Worm (Caenorhabditis elegans) whole organism, young adult: ENCODE results near the gene nspc-10.

Experiments used
- B0035.1 ChIP-seq: sonication (generic microtip); optimal IDR thresholded peaks from 2 replicates; lab custom pipeline; 2016; ENCODE audit warnings: missing genetic modification characterization, mild to moderate bottlenecking, missing compliant biosample characterization, missing genotype, missing genetic modification reagents
- B0336.3 ChIP-seq: fragments of 200-800 bp; sonication (Bioruptor generic); IDR thresholded peaks from 2 replicates; pipeline ENCODE4 v1.3.6; 2022; ENCODE audit warnings: missing genetic modification characterization, missing compliant biosample characterization
- F10E7.11 ChIP-seq: sonication (generic microtip); optimal IDR thresholded peaks from 2 replicates; lab custom pipeline; 2017; ENCODE audit warnings: mild to moderate bottlenecking, missing genetic modification characterization, moderate library complexity, missing compliant biosample characterization
- F22D6.2 ChIP-seq: sonication (generic microtip); optimal IDR thresholded peaks from 2 replicates; lab custom pipeline; 2016; ENCODE audit warnings: mild to moderate bottlenecking, missing genetic modification characterization, missing compliant biosample characterization
- F39B2.1 ChIP-seq: fragments of 200-800 bp; sonication (Bioruptor generic); IDR thresholded peaks from 2 replicates; pipeline ENCODE4 v1.3.6; 2022; ENCODE audit warnings: missing genetic modification reagents, missing genetic modification characterization, missing compliant biosample characterization
- F49E8.2 ChIP-seq: sonication (generic microtip); optimal IDR thresholded peaks from 3 replicates; lab custom pipeline; 2017; ENCODE audit warnings: missing genetic modification characterization, mild to moderate bottlenecking, missing compliant biosample characterization, antibody characterized with exemption, moderate library complexity; ENCODE audit not compliant: insufficient read depth
- F55B11.4 ChIP-seq: sonication (generic microtip); optimal IDR thresholded peaks from 2 replicates; lab custom pipeline; 2016; ENCODE audit warnings: missing compliant biosample characterization, missing genetic modification characterization, borderline replicate concordance; ENCODE audit not compliant: insufficient read depth
- F57C9.4 ChIP-seq: sonication (generic microtip); optimal IDR thresholded peaks from 2 replicates; lab custom pipeline; 2017; ENCODE audit warnings: mild to moderate bottlenecking, missing genetic modification characterization, missing compliant biosample characterization
- K12H6.12 ChIP-seq: fragments of 200-800 bp; sonication (Bioruptor generic); optimal IDR thresholded peaks from 2 replicates; lab custom pipeline; 2018; ENCODE audit warnings: mild to moderate bottlenecking, missing genetic modification characterization, missing compliant biosample characterization
- Y53G8AR.9 ChIP-seq: fragments of 200-800 bp; sonication (Bioruptor generic); conservative IDR thresholded peaks from 2 replicates; pipeline ENCODE4 v1.3.6; 2022; ENCODE audit warnings: missing genetic modification reagents, missing genetic modification characterization, missing compliant biosample characterization
- Y67H2A.10 ChIP-seq: fragments of 200-800 bp; sonication (Bioruptor generic); conservative IDR thresholded peaks from 2 replicates; pipeline ENCODE4 v1.3.6; 2022; ENCODE audit warnings: missing genetic modification reagents, missing genetic modification characterization, missing compliant biosample characterization
- akir-1 ChIP-seq: fragments of 200-800 bp; sonication (Bioruptor generic); optimal IDR thresholded peaks from 2 replicates; lab custom pipeline; 2018; ENCODE audit warnings: mild to moderate bottlenecking, missing genetic modification characterization, moderate library complexity, missing compliant biosample characterization
- aptf-2 ChIP-seq: fragments of 200-800 bp; sonication (Bioruptor generic); conservative IDR thresholded peaks from 2 replicates; pipeline ENCODE4 v1.3.6; 2022; ENCODE audit warnings: missing genetic modification reagents, missing genetic modification characterization, missing compliant biosample characterization
- athp-1 ChIP-seq: sonication (generic microtip); optimal IDR thresholded peaks from 2 replicates; lab custom pipeline; 2017; ENCODE audit warnings: mild to moderate bottlenecking, missing genetic modification characterization, missing compliant biosample characterization
- attf-3 ChIP-seq: fragments of 200-800 bp; sonication (Bioruptor generic); conservative IDR thresholded peaks from 2 replicates; pipeline ENCODE4 v1.3.6; 2022; ENCODE audit warnings: missing genetic modification reagents, missing genetic modification characterization, missing compliant biosample characterization
- attf-5 ChIP-seq: fragments of 200-800 bp; sonication (Bioruptor generic); optimal IDR thresholded peaks from 2 replicates; lab custom pipeline; 2018; ENCODE audit warnings: mild to moderate bottlenecking, missing genetic modification characterization, missing compliant biosample characterization
- bed-1 ChIP-seq: fragments of 200-800 bp; sonication (Bioruptor generic); IDR thresholded peaks from 2 replicates; pipeline ENCODE4 v1.3.6; 2022; ENCODE audit warnings: missing genetic modification reagents, missing genetic modification characterization, missing compliant biosample characterization
- bed-2 ChIP-seq: fragments of 200-800 bp; sonication (Bioruptor generic); IDR thresholded peaks from 2 replicates; pipeline ENCODE4 v1.3.6; 2022; ENCODE audit warnings: missing genetic modification reagents, missing genetic modification characterization, missing compliant biosample characterization
- ceh-100 ChIP-seq: fragments of 200-800 bp; sonication (Bioruptor generic); IDR thresholded peaks from 2 replicates; pipeline ENCODE4 v1.3.6; 2022; ENCODE audit warnings: missing genetic modification reagents, missing genetic modification characterization, missing compliant biosample characterization
- ceh-58 ChIP-seq: fragments of 200-800 bp; sonication (Bioruptor generic); IDR thresholded peaks from 2 replicates; pipeline ENCODE4 v1.3.6; 2022; ENCODE audit warnings: missing genetic modification characterization, missing compliant biosample characterization
- ceh-79 ChIP-seq: sonication (generic microtip); optimal IDR thresholded peaks from 2 replicates; lab custom pipeline; 2017; ENCODE audit warnings: mild to moderate bottlenecking, missing genetic modification characterization, missing compliant biosample characterization
- ceh-91 ChIP-seq: fragments of 200-800 bp; sonication (Bioruptor generic); IDR thresholded peaks from 2 replicates; pipeline ENCODE4 v1.3.6; 2022; ENCODE audit warnings: missing genetic modification reagents, missing genetic modification characterization, missing compliant biosample characterization
- dox-1 ChIP-seq: fragments of 200-800 bp; sonication (Bioruptor generic); IDR thresholded peaks from 2 replicates; pipeline ENCODE4 v1.3.6; 2022; ENCODE audit warnings: missing genetic modification reagents, missing genetic modification characterization, missing compliant biosample characterization
- dpff-1 ChIP-seq: sonication (generic microtip); optimal IDR thresholded peaks from 2 replicates; lab custom pipeline; 2017; ENCODE audit warnings: mild to moderate bottlenecking, missing genetic modification characterization, missing compliant biosample characterization
- dpl-1 ChIP-seq: fragments of 150-350 bp; optimal IDR thresholded peaks from 2 replicates; lab custom pipeline; 2014; ENCODE audit warnings: missing biosample characterization, missing genetic modification reagents, missing genetic modification characterization
- egrh-3 ChIP-seq: fragments of 200-800 bp; sonication (Bioruptor generic); IDR thresholded peaks from 2 replicates; pipeline ENCODE4 v1.3.6; 2022; ENCODE audit warnings: missing genetic modification reagents, missing genetic modification characterization, missing compliant biosample characterization
- gei-17 ChIP-seq: fragments of 200-800 bp; sonication (Bioruptor generic); optimal IDR thresholded peaks from 2 replicates; lab custom pipeline; 2018; ENCODE audit warnings: mild to moderate bottlenecking, missing genetic modification characterization, missing compliant biosample characterization
- hlh-12 ChIP-seq: sonication (generic microtip); optimal IDR thresholded peaks from 2 replicates; lab custom pipeline; 2016; ENCODE audit warnings: missing genetic modification characterization, missing compliant biosample characterization
- hmg-1.2 ChIP-seq: fragments of 200-800 bp; sonication (Bioruptor generic); IDR thresholded peaks from 2 replicates; pipeline ENCODE4 v1.3.6; 2022; ENCODE audit warnings: missing genetic modification reagents, missing genetic modification characterization, missing compliant biosample characterization
- hsf-1 ChIP-seq: fragments of 200-800 bp; sonication (Bioruptor generic); IDR thresholded peaks from 2 replicates; pipeline ENCODE4 v1.3.6; 2022; ENCODE audit warnings: missing genetic modification reagents, missing genetic modification characterization, missing compliant biosample characterization
- let-526 ChIP-seq: fragments of 200-800 bp; sonication (Bioruptor generic); IDR thresholded peaks from 2 replicates; pipeline ENCODE4 v1.3.6; 2022; ENCODE audit warnings: missing genetic modification reagents, missing genetic modification characterization, missing compliant biosample characterization
- lin-35 ChIP-seq, 3 experiments: fragments of 150-350 bp in 2 of 3; sonication (generic microtip) in 1 of 3; optimal IDR thresholded peaks; 2 replicates each; lab custom pipeline; 2014 to 2018; ENCODE audit warnings: missing biosample characterization in 3 of 3, missing genetic modification characterization in 3 of 3, missing genetic modification reagents in 3 of 3
- lin-40 ChIP-seq: sonication (generic microtip); optimal IDR thresholded peaks from 2 replicates; lab custom pipeline; 2016; ENCODE audit warnings: missing genetic modification characterization, mild to moderate bottlenecking, missing compliant biosample characterization, missing genotype, missing genetic modification reagents
- lin-54 ChIP-seq: fragments of 200-800 bp; sonication (Bioruptor generic); optimal IDR thresholded peaks from 2 replicates; lab custom pipeline; 2018; ENCODE audit warnings: mild to moderate bottlenecking, missing genetic modification characterization, missing compliant biosample characterization
- lsl-1 ChIP-seq: fragments of 200-800 bp; sonication (Bioruptor generic); optimal IDR thresholded peaks from 2 replicates; lab custom pipeline; 2018; ENCODE audit warnings: mild to moderate bottlenecking, missing genetic modification characterization, moderate library complexity, missing compliant biosample characterization
- madf-3 ChIP-seq: fragments of 200-800 bp; sonication (Bioruptor generic); IDR thresholded peaks from 2 replicates; pipeline ENCODE4 v1.3.6; 2022; ENCODE audit warnings: missing genetic modification reagents, missing genetic modification characterization, missing compliant biosample characterization
- madf-8 ChIP-seq: fragments of 200-800 bp; sonication (Bioruptor generic); conservative IDR thresholded peaks from 2 replicates; pipeline ENCODE4 v1.3.6; 2022; ENCODE audit warnings: missing genetic modification reagents, missing genetic modification characterization, missing compliant biosample characterization
- nhr-120 ChIP-seq: fragments of 200-800 bp; sonication (Bioruptor generic); IDR thresholded peaks from 2 replicates; pipeline ENCODE4 v1.3.6; 2022; ENCODE audit warnings: missing genetic modification characterization, missing compliant biosample characterization
- pbrm-1 ChIP-seq: fragments of 200-800 bp; sonication (Bioruptor generic); IDR thresholded peaks from 2 replicates; pipeline ENCODE4 v1.3.6; 2022; ENCODE audit warnings: missing genetic modification reagents, missing genetic modification characterization, missing compliant biosample characterization
- sdz-38 ChIP-seq: sonication (generic microtip); optimal IDR thresholded peaks from 2 replicates; lab custom pipeline; 2016; ENCODE audit warnings: missing genotype, missing genetic modification characterization, missing compliant biosample characterization
- sea-2 ChIP-seq: fragments of 200-800 bp; sonication (Bioruptor generic); IDR thresholded peaks from 2 replicates; pipeline ENCODE4 v1.3.6; 2022; ENCODE audit warnings: missing genetic modification characterization, missing compliant biosample characterization
- snpc-1.1 ChIP-seq: sonication (generic microtip); optimal IDR thresholded peaks from 2 replicates; lab custom pipeline; 2017; ENCODE audit warnings: missing genetic modification characterization, mild to moderate bottlenecking, missing compliant biosample characterization, antibody characterized with exemption, moderate library complexity, missing genotype, missing genetic modification reagents; ENCODE audit not compliant: insufficient read depth
- tbx-9 ChIP-seq: sonication (generic microtip); optimal IDR thresholded peaks from 2 replicates; lab custom pipeline; 2016; ENCODE audit warnings: borderline replicate concordance, missing genetic modification characterization, inconsistent platforms, missing compliant biosample characterization
- unc-62 ChIP-seq: fragments of 150-350 bp; optimal IDR thresholded peaks from 2 replicates; lab custom pipeline; 2014; ENCODE audit warnings: missing biosample characterization, missing genetic modification reagents, missing genetic modification characterization
- zfh-2 ChIP-seq: fragments of 200-800 bp; sonication (Bioruptor generic); conservative IDR thresholded peaks from 2 replicates; pipeline ENCODE4 v1.3.6; 2022; ENCODE audit warnings: missing genetic modification reagents, missing genetic modification characterization, missing compliant biosample characterization
- zim-3 ChIP-seq: sonication (generic microtip); optimal IDR thresholded peaks from 2 replicates; lab custom pipeline; 2017; ENCODE audit warnings: mild to moderate bottlenecking, missing genetic modification characterization, moderate library complexity, missing compliant biosample characterization
- ztf-18 ChIP-seq: sonication (generic microtip); optimal IDR thresholded peaks from 2 replicates; lab custom pipeline; 2016; ENCODE audit warnings: missing genotype, mild to moderate bottlenecking, missing genetic modification characterization, missing compliant biosample characterization
- ztf-6 ChIP-seq: fragments of 200-800 bp; sonication (Bioruptor generic); IDR thresholded peaks from 2 replicates; pipeline ENCODE4 v1.3.6; 2022; ENCODE audit warnings: missing genetic modification reagents, missing genetic modification characterization, missing compliant biosample characterization

The nspc-10 gene

DNA sequence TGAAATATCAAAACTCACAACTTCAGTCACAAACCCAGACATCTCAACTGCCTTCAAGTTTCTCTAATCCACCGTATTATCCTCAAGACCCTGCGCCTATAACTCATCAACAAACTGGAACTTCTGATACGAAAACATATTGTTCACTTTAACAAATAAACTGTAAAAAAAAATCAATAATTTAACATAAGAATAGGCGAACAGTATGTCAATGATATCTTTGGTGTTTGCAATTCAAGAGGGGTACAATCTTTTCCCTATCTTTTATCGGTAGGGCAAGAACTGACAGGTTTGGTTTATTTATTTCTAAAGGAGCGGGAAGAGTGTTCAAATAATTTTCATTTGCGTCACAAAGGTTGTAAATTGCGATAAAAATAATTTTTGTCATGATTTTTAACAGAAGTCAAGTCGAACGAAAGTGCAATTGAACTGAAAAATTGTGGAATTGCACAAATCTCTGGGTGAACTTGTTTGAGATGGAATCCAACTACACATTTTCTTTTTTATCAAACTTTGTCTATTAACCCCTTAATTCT, 19.6 kb downstream of the nspc-10 start (continued):
- TF ChIP-seq lin-40 (tag; lab: Kevin White, UChicago) (peak; percentile 100), egrh-3 (GFP tag; lab: Robert Waterston, UW) (0 out of 2 replicates have a peak, but pooled peaks have one; percentile 16), F55B11.4 (tag; lab: Kevin White, UChicago) (no peak), Y53G8AR.9 (GFP tag; lab: Robert Waterston, UW) (peak; percentile 97), attf-5 (peak; percentile 54), B0336.3 (GFP tag; lab: Robert Waterston, UW) (peak; percentile 99), lin-54 (GFP tag; lab: Kevin White, UChicago) (peak; percentile 88), bed-1 (no peak), bed-2 (GFP tag; lab: Robert Waterston, UW) (peak; percentile 29; the same call in 1 of the 2 replicates), aptf-2 (no peak), snpc-1.1 (tag; lab: Kevin White, UChicago) (peak; percentile 53), nhr-120 (GFP tag; lab: Robert Waterston, UW) (no peak), hsf-1 (GFP tag; lab: Robert Waterston, UW) (0 out of 2 replicates have a peak, but pooled peaks have one; percentile 20), dpff-1 (tag; lab: Kevin White, UChicago) (peak; percentile 86), lin-35 (GFP tag; optimal IDR thresholded peaks at IDR 0.05; lab: Kevin White, UChicago) (peak in 2 of 3 experiments; percentile 86 to 98), sdz-38 (tag; lab: Kevin White, UChicago) (no peak), B0035.1 (tag; lab: Kevin White, UChicago) (peak; percentile 95), athp-1 (peak; percentile 46), akir-1 (GFP tag; lab: Kevin White, UChicago) (peak; percentile 70), lsl-1 (GFP tag; lab: Kevin White, UChicago) (no peak), F39B2.1 (GFP tag; lab: Robert Waterston, UW) (no peak), ceh-58 (no peak), hlh-12 (no peak), attf-3 (GFP tag; lab: Robert Waterston, UW) (0 out of 2 replicates have a peak, but pooled peaks have one; percentile 38), F22D6.2 (tag; lab: Kevin White, UChicago) (peak; percentile 94), dpl-1 (GFP tag; lab: Kevin White, UChicago) (no peak), unc-62 (no peak), gei-17 (peak; percentile 97), F10E7.11 (tag; lab: Kevin White, UChicago) (peak; percentile 91), ceh-79 (tag; lab: Kevin White, UChicago) (peak; percentile 86), pbrm-1 (peak; percentile 90), ztf-6 (GFP tag; lab: Robert Waterston, UW) (0 out of 2 replicates have a peak, but pooled peaks have one; percentile 62), let-526 (GFP tag; lab: Robert Waterston, UW) (peak; percentile 81), zfh-2 (GFP tag; lab: Robert Waterston, UW) (no peak), zim-3 (peak; percentile 23), K12H6.12 (peak; percentile 96), hmg-1.2 (GFP tag; lab: Robert Waterston, UW) (peak; percentile 81), tbx-9 (no peak), F57C9.4 (tag; lab: Kevin White, UChicago) (peak; percentile 71), ceh-91 (GFP tag; lab: Robert Waterston, UW) (no peak), ztf-18 (tag; lab: Kevin White, UChicago) (peak; percentile 79), Y67H2A.10 (GFP tag; lab: Robert Waterston, UW) (no peak), madf-3 (GFP tag; lab: Robert Waterston, UW) (peak; percentile 72), dox-1 (GFP tag; lab: Robert Waterston, UW) (peak; percentile 96), ceh-100 (peak; percentile 74), madf-8 (no peak), sea-2 (no peak), F49E8.2 (tag; lab: Kevin White, UChicago) (no peak)
